Worm (Caenorhabditis elegans) whole organism, L1 larva: Measurements from ENCODE around the gene C17C3.1.

Experiments
- C04F5.9 ChIP-seq: sonication (generic microtip); optimal IDR thresholded peaks from 2 replicates; lab custom pipeline; 2016; ENCODE audit warnings: missing genetic modification characterization, missing compliant biosample characterization
- C16A3.4 ChIP-seq: fragments of 150-350 bp; optimal IDR thresholded peaks from 2 replicates; lab custom pipeline; 2014; ENCODE audit warnings: missing biosample characterization, missing genetic modification characterization
- Y116A8C.19 ChIP-seq: sonication (generic microtip); optimal IDR thresholded peaks from 2 replicates; lab custom pipeline; 2016; ENCODE audit warnings: missing compliant biosample characterization, missing genetic modification characterization, borderline replicate concordance
- ama-1 ChIP-seq: fragments of 150-350 bp; optimal IDR thresholded peaks from 2 replicates; lab custom pipeline; 2014
- ceh-63 ChIP-seq: fragments of 200-800 bp; sonication (Bioruptor generic); optimal IDR thresholded peaks from 2 replicates; lab custom pipeline; 2018; ENCODE audit warnings: mild to moderate bottlenecking, missing genetic modification characterization, missing compliant biosample characterization
- ceh-82 ChIP-seq, 3 experiments: fragments of 150-350 bp in 1 of 3; sonication (generic microtip) in 2 of 3; optimal IDR thresholded peaks; 2 replicates each; lab custom pipeline; 2014 to 2017; ENCODE audit warnings: missing biosample characterization in 3 of 3, missing genetic modification characterization in 3 of 3
- dpl-1 ChIP-seq, 3 experiments: fragments of 150-350 bp in 2 of 3; sonication (generic microtip) in 1 of 3; optimal IDR thresholded peaks; 2 replicates each; lab custom pipeline; 2014 to 2017; ENCODE audit warnings: missing biosample characterization in 3 of 3, missing genetic modification characterization in 3 of 3, missing genetic modification reagents in 3 of 3
- dsc-1 ChIP-seq: sonication (generic microtip); optimal IDR thresholded peaks from 2 replicates; lab custom pipeline; 2016; ENCODE audit warnings: mild to moderate bottlenecking, missing genetic modification characterization, missing compliant biosample characterization
- efl-1 ChIP-seq, 4 experiments: fragments of 150-350 bp; optimal IDR thresholded peaks in 3 of 4; peaks in 1 of 4; 1 replicate in 1 of 4; 2 replicates in 3 of 4; lab custom pipeline; 2014; ENCODE audit warnings: missing biosample characterization in 2 of 4, missing genetic modification characterization in 2 of 4, missing genetic modification reagents in 2 of 4
- efl-3 ChIP-seq: fragments of 200-800 bp; sonication (Bioruptor generic); optimal IDR thresholded peaks from 2 replicates; lab custom pipeline; 2018; ENCODE audit warnings: mild to moderate bottlenecking, missing genetic modification characterization, missing compliant biosample characterization
- egl-13 ChIP-seq: sonication (generic microtip); optimal IDR thresholded peaks from 2 replicates; lab custom pipeline; 2016; ENCODE audit warnings: missing genotype, missing genetic modification reagents, missing genetic modification characterization, missing compliant biosample characterization
- elt-2 ChIP-seq: sonication (generic microtip); optimal IDR thresholded peaks from 2 replicates; lab custom pipeline; 2016; ENCODE audit warnings: missing genetic modification characterization, mild to moderate bottlenecking, inconsistent platforms, missing compliant biosample characterization, missing genetic modification reagents
- fkh-4 ChIP-seq: sonication (generic microtip); optimal IDR thresholded peaks from 2 replicates; lab custom pipeline; 2016; ENCODE audit warnings: missing compliant biosample characterization, missing genetic modification characterization, borderline replicate concordance
- fos-1 ChIP-seq: fragments of 150-350 bp; optimal IDR thresholded peaks from 2 replicates; lab custom pipeline; 2014; ENCODE audit warnings: missing biosample characterization, missing genetic modification characterization
- grh-1 ChIP-seq: fragments of 200-800 bp; sonication (Bioruptor generic); IDR thresholded peaks from 2 replicates; pipeline ENCODE4 v1.3.6; 2022; ENCODE audit warnings: missing genetic modification reagents, missing genetic modification characterization, missing compliant biosample characterization
- hlh-17 ChIP-seq: fragments of 200-800 bp; sonication (Bioruptor generic); optimal IDR thresholded peaks from 2 replicates; lab custom pipeline; 2018; ENCODE audit warnings: missing genetic modification characterization, mild to moderate bottlenecking, missing compliant biosample characterization, moderate library complexity, borderline replicate concordance
- irx-1 ChIP-seq: sonication (generic microtip); optimal IDR thresholded peaks from 2 replicates; lab custom pipeline; 2016; ENCODE audit warnings: missing genetic modification characterization, missing compliant biosample characterization
- lin-15B ChIP-seq: fragments of 150-350 bp; sonication (generic microtip); optimal IDR thresholded peaks from 3 replicates; lab custom pipeline; 2014; ENCODE audit warnings: missing biosample characterization, missing genetic modification characterization
- lin-39 ChIP-seq: fragments of 150-350 bp; optimal IDR thresholded peaks from 2 replicates; lab custom pipeline; 2014; ENCODE audit warnings: missing biosample characterization, missing genetic modification reagents, missing genetic modification characterization
- mab-9 ChIP-seq: fragments of 200-800 bp; sonication (Bioruptor generic); IDR thresholded peaks from 2 replicates; pipeline ENCODE4 v1.3.6; 2022; ENCODE audit warnings: missing genetic modification reagents, missing genetic modification characterization, missing compliant biosample characterization
- mef-2 ChIP-seq: fragments of 150-350 bp; optimal IDR thresholded peaks from 2 replicates; lab custom pipeline; 2014; ENCODE audit warnings: missing biosample characterization, missing genetic modification characterization
- mep-1 ChIP-seq: fragments of 150-350 bp; optimal IDR thresholded peaks from 2 replicates; lab custom pipeline; 2014; ENCODE audit warnings: missing biosample characterization, missing genetic modification characterization
- nhr-12 ChIP-seq: sonication (generic microtip); optimal IDR thresholded peaks from 2 replicates; lab custom pipeline; 2017; ENCODE audit warnings: missing biosample characterization, missing genetic modification characterization
- nhr-19 ChIP-seq: fragments of 200-800 bp; sonication (Bioruptor generic); conservative IDR thresholded peaks from 2 replicates; pipeline ENCODE4 v1.3.6; 2022; ENCODE audit warnings: missing genetic modification characterization, missing compliant biosample characterization
- nhr-28 ChIP-seq: fragments of 150-350 bp; optimal IDR thresholded peaks from 2 replicates; lab custom pipeline; 2014; ENCODE audit warnings: missing biosample characterization, missing genetic modification characterization
- nhr-47 ChIP-seq: sonication (generic microtip); optimal IDR thresholded peaks from 2 replicates; lab custom pipeline; 2016; ENCODE audit warnings: mild to moderate bottlenecking, missing genetic modification characterization, moderate library complexity, missing compliant biosample characterization
- nhr-71 ChIP-seq: sonication (generic microtip); optimal IDR thresholded peaks from 2 replicates; lab custom pipeline; 2016; ENCODE audit warnings: mild to moderate bottlenecking, missing genetic modification characterization, moderate library complexity, missing compliant biosample characterization
- nhr-76 ChIP-seq: sonication (generic microtip); optimal IDR thresholded peaks from 2 replicates; lab custom pipeline; 2017; ENCODE audit warnings: missing biosample characterization, missing genetic modification characterization
- nhr-77 ChIP-seq: fragments of 150-350 bp; optimal IDR thresholded peaks from 2 replicates; lab custom pipeline; 2014; ENCODE audit warnings: missing biosample characterization, missing genetic modification characterization
- nhr-84 ChIP-seq: sonication (generic microtip); optimal IDR thresholded peaks from 2 replicates; lab custom pipeline; 2017; ENCODE audit warnings: missing biosample characterization, missing genetic modification characterization
- nhr-85 ChIP-seq: sonication (generic microtip); peaks from one replicate; lab custom pipeline; 2016; ENCODE audit warnings: missing genetic modification characterization, inconsistent platforms, missing compliant biosample characterization
- nhr-90 ChIP-seq: sonication (generic microtip); optimal IDR thresholded peaks from 2 replicates; lab custom pipeline; 2016; ENCODE audit warnings: mild to moderate bottlenecking, missing genetic modification characterization, missing compliant biosample characterization; ENCODE audit not compliant: poor library complexity
- snpc-4 ChIP-seq: fragments of 150-350 bp; optimal IDR thresholded peaks from 2 replicates; lab custom pipeline; 2014; ENCODE audit warnings: missing biosample characterization, missing genetic modification characterization
- snu-23 ChIP-seq: sonication (generic microtip); optimal IDR thresholded peaks from 2 replicates; lab custom pipeline; 2016; ENCODE audit warnings: missing genetic modification characterization, missing compliant biosample characterization
- sox-4 ChIP-seq: sonication (generic microtip); optimal IDR thresholded peaks from 2 replicates; lab custom pipeline; 2016; ENCODE audit warnings: missing genetic modification characterization, missing compliant biosample characterization
- sptf-1 ChIP-seq: fragments of 150-350 bp; optimal IDR thresholded peaks from 2 replicates; lab custom pipeline; 2014; ENCODE audit warnings: missing biosample characterization, missing genetic modification characterization
- sup-37 ChIP-seq: fragments of 200-800 bp; sonication (Bioruptor generic); optimal IDR thresholded peaks from 2 replicates; lab custom pipeline; 2018; ENCODE audit warnings: mild to moderate bottlenecking, missing genetic modification characterization, missing compliant biosample characterization
- swsn-7 ChIP-seq: sonication (generic microtip); optimal IDR thresholded peaks from 2 replicates; lab custom pipeline; 2016; ENCODE audit warnings: missing genetic modification characterization, missing compliant biosample characterization
- tbx-2 ChIP-seq: sonication (generic microtip); optimal IDR thresholded peaks from 2 replicates; lab custom pipeline; 2016; ENCODE audit warnings: missing genetic modification characterization, missing compliant biosample characterization
- tlp-1 ChIP-seq: fragments of 150-350 bp; optimal IDR thresholded peaks from 2 replicates; lab custom pipeline; 2014; ENCODE audit warnings: missing biosample characterization, missing genetic modification characterization
- unc-30 ChIP-seq: sonication (generic microtip); optimal IDR thresholded peaks from 2 replicates; lab custom pipeline; 2017; ENCODE audit warnings: missing biosample characterization, missing genetic modification characterization
- unc-62 ChIP-seq: fragments of 150-350 bp; optimal IDR thresholded peaks from 2 replicates; lab custom pipeline; 2014; ENCODE audit warnings: missing biosample characterization, missing genetic modification reagents, missing genetic modification characterization
- unc-86 ChIP-seq: sonication (generic microtip); optimal IDR thresholded peaks from 2 replicates; lab custom pipeline; 2016; ENCODE audit warnings: missing genetic modification characterization, missing compliant biosample characterization
- xbp-1 ChIP-seq: sonication (generic microtip); optimal IDR thresholded peaks from 2 replicates; lab custom pipeline; 2016; ENCODE audit warnings: missing genetic modification characterization, missing compliant biosample characterization
- zag-1 ChIP-seq: fragments of 150-350 bp; optimal IDR thresholded peaks from 2 replicates; lab custom pipeline; 2014; ENCODE audit warnings: missing biosample characterization, missing genetic modification characterization
- zip-4 ChIP-seq: fragments of 200-800 bp; sonication (Bioruptor generic); optimal IDR thresholded peaks from 2 replicates; lab custom pipeline; 2018; ENCODE audit warnings: mild to moderate bottlenecking, missing genetic modification characterization, moderate library complexity, missing compliant biosample characterization
- ztf-4 ChIP-seq: fragments of 150-350 bp; optimal IDR thresholded peaks from 2 replicates; lab custom pipeline; 2014; ENCODE audit warnings: missing biosample characterization, missing genetic modification characterization

C17C3.1 gene

ce11 chrII:5561392-5561791 lies 9.0 kb upstream of the C17C3.1 start, which contains the start of gene C17C3.3:
Gene C17C3.3 (plus strand): TSS chrII:5561737.
- no peak for TF ChIP-seq sup-37
- TF ChIP-seq egl-13 (tag; lab: Kevin White, UChicago), result no peak
- TF ChIP-seq elt-2, result peak; percentile 92
- TF ChIP-seq dpl-1 (GFP tag; optimal IDR thresholded peaks at IDR 0.05; lab: Kevin White, UChicago), result no peak
- no peak for TF ChIP-seq Y116A8C.19 (tag; lab: Kevin White, UChicago)
- TF ChIP-seq unc-62 (GFP tag; lab: Kevin White, UChicago), result no peak
- TF ChIP-seq mep-1 (tag; lab: Kevin White, UChicago), result no peak
- TF ChIP-seq, all 84 proteins: peak for 1

DNA sequence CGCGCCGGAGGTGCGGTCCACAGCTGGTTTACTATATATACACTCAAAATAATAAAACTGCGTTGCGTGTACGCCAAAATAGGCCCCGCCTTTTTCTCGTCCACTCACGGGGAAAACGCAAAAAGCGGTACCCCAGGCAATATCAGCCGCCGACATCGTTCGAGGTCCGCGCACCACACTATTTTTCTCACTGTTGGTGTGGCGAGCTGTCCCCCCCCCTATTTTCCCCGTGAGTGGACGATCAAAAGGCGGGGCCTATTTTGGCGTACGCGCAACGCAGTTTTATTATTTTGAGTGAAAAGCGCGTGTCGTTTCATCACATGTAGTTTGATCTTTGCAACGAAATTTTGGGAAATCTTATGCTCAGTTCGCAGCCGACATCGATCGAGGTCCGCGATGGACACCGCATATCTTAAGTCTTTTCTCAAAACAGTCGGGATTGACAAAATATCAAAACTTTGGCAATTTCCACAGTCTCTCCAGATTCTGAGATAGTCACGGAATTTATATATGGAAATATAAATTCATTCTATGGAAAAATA lies 5.2 kb upstream of the C17C3.1 start:
- TF ChIP-seq ama-1 (lab: Kevin White, UChicago) (no peak), tlp-1 (tag; lab: Kevin White, UChicago) (no peak), lin-15B (tag; lab: Kevin White, UChicago) (no peak), nhr-28 (no peak), ceh-82 (tag; optimal IDR thresholded peaks at IDR 0.05; lab: Kevin White, UChicago) (no peak), lin-39 (no peak), hlh-17 (no peak), nhr-71 (no peak), elt-2 (no peak), nhr-77 (tag; lab: Kevin White, UChicago) (no peak), sox-4 (tag; lab: Kevin White, UChicago) (no peak), nhr-84 (tag; lab: Kevin White, UChicago) (no peak), sptf-1 (tag; lab: Kevin White, UChicago) (no peak), irx-1 (no peak), snpc-4 (tag; lab: Kevin White, UChicago) (no peak), xbp-1 (tag; lab: Kevin White, UChicago) (no peak), egl-13 (tag; lab: Kevin White, UChicago) (no peak), nhr-47 (tag; lab: Kevin White, UChicago) (no peak), mef-2 (tag; lab: Kevin White, UChicago) (no peak)

DNA sequence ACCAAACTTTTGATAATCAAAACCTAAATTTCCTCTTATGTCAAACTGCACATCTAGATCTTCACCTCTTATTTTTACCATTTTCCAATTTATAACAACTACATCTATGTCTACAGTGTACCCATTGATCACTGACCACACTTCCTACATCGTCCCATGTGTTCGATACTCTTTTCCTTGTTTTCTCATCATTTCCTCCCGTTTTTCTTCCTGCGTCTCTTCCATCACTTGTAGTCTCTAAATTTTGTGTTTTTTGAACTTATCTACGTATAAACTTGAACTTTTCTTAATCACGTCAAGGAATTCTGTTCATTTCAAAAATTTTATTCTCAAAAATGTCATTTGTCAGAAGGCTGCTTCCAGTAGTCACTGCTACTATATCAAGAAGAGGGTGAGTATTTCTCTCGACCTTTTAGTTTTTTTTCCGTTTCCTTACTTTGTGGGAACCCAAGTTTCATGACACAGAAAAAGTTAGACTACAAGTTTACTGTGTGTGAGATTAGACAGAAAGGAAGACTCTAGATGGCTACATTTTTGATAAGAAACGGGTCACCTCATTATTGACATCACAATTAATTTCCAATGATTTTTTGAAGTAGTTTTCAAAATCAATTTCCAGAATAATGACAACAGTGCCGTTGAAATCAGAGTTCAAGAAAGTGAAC lies 1.8 kb downstream of the C17C3.1 start:
- TF ChIP-seq efl-1 (optimal IDR thresholded peaks at IDR 0.05; lab: Kevin White, UChicago) (no peak), efl-1 (GFP tag; optimal IDR thresholded peaks at IDR 0.05 in 1 of 2; lab: Kevin White, UChicago) (peak in 1 of 2 experiments; percentile 85), egl-13 (tag; lab: Kevin White, UChicago) (no peak), efl-3 (GFP tag; lab: Kevin White, UChicago) (no peak), grh-1 (GFP tag; lab: Robert Waterston, UW) (peak; percentile 34; the same call in 1 of the 2 replicates), nhr-76 (tag; lab: Kevin White, UChicago) (no peak), sptf-1 (tag; lab: Kevin White, UChicago) (no peak), fkh-4 (tag; lab: Kevin White, UChicago) (no peak), lin-39 (no peak), ztf-4 (peak; percentile 58), nhr-19 (GFP tag; lab: Robert Waterston, UW) (peak; percentile 43), ama-1 (lab: Kevin White, UChicago) (no peak), tlp-1 (tag; lab: Kevin White, UChicago) (no peak), zip-4 (GFP tag; lab: Kevin White, UChicago) (no peak), dsc-1 (tag; lab: Kevin White, UChicago) (no peak), fos-1 (no peak), snu-23 (GFP tag; lab: Kevin White, UChicago) (peak; percentile 81), nhr-90 (tag; lab: Kevin White, UChicago) (peak; percentile 63), nhr-12 (no peak), nhr-85 (tag; lab: Kevin White, UChicago) (peak; percentile 93), tbx-2 (tag; lab: Kevin White, UChicago) (peak; percentile 53), C04F5.9 (tag; lab: Kevin White, UChicago) (no peak), ceh-82 (tag; optimal IDR thresholded peaks at IDR 0.05; lab: Kevin White, UChicago) (no peak), zag-1 (tag; lab: Kevin White, UChicago) (no peak), C16A3.4 (tag; lab: Kevin White, UChicago) (no peak), elt-2 (peak; percentile 57), unc-86 (no peak), unc-30 (no peak), nhr-47 (tag; lab: Kevin White, UChicago) (peak; percentile 45), swsn-7 (tag; lab: Kevin White, UChicago) (peak; percentile 10), snpc-4 (tag; lab: Kevin White, UChicago) (no peak), nhr-28 (no peak), mab-9 (GFP tag; lab: Robert Waterston, UW) (no peak), ceh-63 (no peak)
